Worm (Caenorhabditis elegans) whole organism, L3 larva: ENCODE results near the gene fkh-4.

Experiments
- R02D3.7 ChIP-seq: fragments of 150-350 bp; optimal IDR thresholded peaks from 2 replicates; lab custom pipeline; 2014; ENCODE audit warnings: missing biosample characterization, missing genetic modification characterization
- ceh-82 ChIP-seq: fragments of 150-350 bp; optimal IDR thresholded peaks from 2 replicates; lab custom pipeline; 2014; ENCODE audit warnings: missing biosample characterization, missing genetic modification characterization
- lsy-12 ChIP-seq: sonication (generic microtip); optimal IDR thresholded peaks from 2 replicates; lab custom pipeline; 2016; ENCODE audit warnings: mild to moderate bottlenecking, missing genetic modification characterization, missing compliant biosample characterization
- nhr-11 ChIP-seq: fragments of 150-350 bp; optimal IDR thresholded peaks from 2 replicates; lab custom pipeline; 2014; ENCODE audit warnings: missing biosample characterization, missing genetic modification characterization
- skn-1 ChIP-seq: fragments of 150-350 bp; optimal IDR thresholded peaks from 2 replicates; lab custom pipeline; 2014; ENCODE audit warnings: missing biosample characterization, missing genetic modification characterization
- zag-1 ChIP-seq: fragments of 150-350 bp; optimal IDR thresholded peaks from 2 replicates; lab custom pipeline; 2014; ENCODE audit warnings: missing biosample characterization, missing genetic modification characterization

DNA sequence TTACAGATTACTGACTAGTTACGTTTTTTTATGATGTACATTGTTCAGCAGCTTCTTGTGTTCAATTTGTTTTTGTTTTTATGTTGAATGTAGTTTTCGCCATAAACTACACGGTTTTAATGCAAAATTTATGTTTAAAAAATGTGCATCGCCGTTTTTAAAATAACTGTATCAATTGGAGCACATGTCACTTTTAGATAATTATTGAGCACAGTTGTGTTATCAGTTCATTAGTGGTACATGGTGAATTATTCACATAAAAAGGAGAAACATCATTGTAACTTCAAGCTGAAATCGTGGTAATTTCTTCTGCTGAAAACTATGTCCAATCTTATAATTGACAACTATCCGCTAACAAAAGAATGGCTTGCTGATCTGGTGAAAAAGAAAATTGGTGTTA, 16.3 kb downstream of the fkh-4 start:
- TF ChIP-seq R02D3.7 (no peak), skn-1 (tag; lab: Kevin White, UChicago) (no peak), zag-1 (tag; lab: Kevin White, UChicago) (no peak), ceh-82 (tag; lab: Kevin White, UChicago) (no peak), nhr-11 (no peak), lsy-12 (no peak)
